Worm (Caenorhabditis elegans) whole organism, early embryonic: Measurements from ENCODE around the gene C18B10.6.

Experiments used
- aly-1 ChIP-seq: sonication (generic microtip); optimal IDR thresholded peaks from 2 replicates; lab custom pipeline; 2016; ENCODE audit warnings: missing genetic modification characterization, missing compliant biosample characterization
- ama-1 ChIP-seq: fragments of 150-350 bp; optimal IDR thresholded peaks from 2 replicates; lab custom pipeline; 2014
- ceh-13 ChIP-seq: fragments of 200-800 bp; sonication (Bioruptor generic); optimal IDR thresholded peaks from 2 replicates; lab custom pipeline; 2018; ENCODE audit warnings: mild to moderate bottlenecking, missing genetic modification characterization, missing compliant biosample characterization
- ets-7 ChIP-seq: sonication (generic microtip); optimal IDR thresholded peaks from 2 replicates; lab custom pipeline; 2016; ENCODE audit warnings: missing genotype, missing genetic modification characterization, missing compliant biosample characterization
- flt-1 ChIP-seq: fragments of 200-800 bp; sonication (Bioruptor generic); IDR thresholded peaks from 2 replicates; pipeline ENCODE4 v1.3.6; 2022; ENCODE audit warnings: missing genetic modification characterization, missing compliant biosample characterization
- hmbx-1 ChIP-seq: sonication (generic microtip); optimal IDR thresholded peaks from 2 replicates; lab custom pipeline; 2016; ENCODE audit warnings: mild to moderate bottlenecking, missing genetic modification characterization, missing compliant biosample characterization
- hmg-4 ChIP-seq: fragments of 200-800 bp; sonication (Bioruptor generic); optimal IDR thresholded peaks from 2 replicates; lab custom pipeline; 2018; ENCODE audit warnings: mild to moderate bottlenecking, missing genetic modification characterization, missing compliant biosample characterization
- hnd-1 ChIP-seq: sonication (generic microtip); optimal IDR thresholded peaks from 2 replicates; lab custom pipeline; 2016; ENCODE audit warnings: missing genetic modification characterization, missing compliant biosample characterization
- pes-1 ChIP-seq: fragments of 200-800 bp; sonication (Bioruptor generic); IDR thresholded peaks from 2 replicates; pipeline ENCODE4 v1.3.6; 2022; ENCODE audit warnings: missing genetic modification reagents, missing genetic modification characterization, missing compliant biosample characterization
- scrt-1 ChIP-seq: fragments of 200-800 bp; sonication (Bioruptor generic); IDR thresholded peaks from 2 replicates; pipeline ENCODE4 v1.3.6; 2022; ENCODE audit warnings: missing genetic modification characterization, missing compliant biosample characterization
- sea-1 ChIP-seq: fragments of 200-800 bp; sonication (Bioruptor generic); conservative IDR thresholded peaks from 2 replicates; pipeline ENCODE4 v1.3.6; 2022; ENCODE audit warnings: missing genetic modification characterization, missing compliant biosample characterization
- tbx-11 ChIP-seq: fragments of 200-800 bp; sonication (Bioruptor generic); IDR thresholded peaks from 2 replicates; pipeline ENCODE4 v1.3.6; 2022; ENCODE audit warnings: missing genetic modification characterization, missing compliant biosample characterization
- tra-4 ChIP-seq: sonication (generic microtip); optimal IDR thresholded peaks from 2 replicates; lab custom pipeline; 2017; ENCODE audit warnings: missing genetic modification characterization, missing compliant biosample characterization

- TF ChIP-seq ets-7 (tag; lab: Kevin White, UChicago) (no peak), hnd-1 (tag; lab: Kevin White, UChicago) (no peak), pes-1 (GFP tag; lab: Robert Waterston, UW) (no peak), aly-1 (tag; lab: Kevin White, UChicago) (no peak), tra-4 (no peak), flt-1 (no peak), sea-1 (GFP tag; lab: Robert Waterston, UW) (no peak), ceh-13 (GFP tag; lab: Kevin White, UChicago) (no peak), hmbx-1 (tag; lab: Kevin White, UChicago) (no peak), ama-1 (lab: Kevin White, UChicago) (no peak), tbx-11 (GFP tag; lab: Robert Waterston, UW) (no peak), hmg-4 (GFP tag; lab: Kevin White, UChicago) (no peak), scrt-1 (GFP tag; lab: Robert Waterston, UW) (no peak)
Measured at ce11 chrV:7446965-7447364, 33.9 kb downstream of the C18B10.6 start, which contains the start of gene F25E5.5.
